Worm (Caenorhabditis elegans) whole organism, midembryonic: ENCODE results near the gene Y60A3A.25.

Source experiments
- T22C8.4 ChIP-seq: fragments of 200-800 bp; sonication (Bioruptor generic); IDR thresholded peaks from 2 replicates; pipeline ENCODE4 v1.3.6; 2022; ENCODE audit warnings: missing genetic modification characterization, missing compliant biosample characterization
- cog-1 ChIP-seq: sonication (generic microtip); optimal IDR thresholded peaks from 2 replicates; lab custom pipeline; 2016; ENCODE audit warnings: missing genetic modification characterization, missing compliant biosample characterization
- klf-2 ChIP-seq: fragments of 200-800 bp; sonication (Bioruptor generic); conservative IDR thresholded peaks from 2 replicates; pipeline ENCODE4 v1.3.6; 2022; ENCODE audit warnings: missing genetic modification reagents, missing genetic modification characterization, missing compliant biosample characterization
- ref-1 ChIP-seq: fragments of 200-800 bp; sonication (Bioruptor generic); conservative IDR thresholded peaks from 2 replicates; pipeline ENCODE4 v1.3.6; 2022; ENCODE audit warnings: missing genetic modification reagents, missing genetic modification characterization, missing compliant biosample characterization
- ztf-29 ChIP-seq: fragments of 200-800 bp; sonication (Bioruptor generic); IDR thresholded peaks from 2 replicates; pipeline ENCODE4 v1.3.6; 2022; ENCODE audit warnings: missing genetic modification reagents, missing genetic modification characterization, missing compliant biosample characterization

ce11 chrV:19997481-19997880 lies 3.5 kb upstream of the Y60A3A.25 start:
- TF ChIP-seq ztf-29 (no peak), klf-2 (GFP tag; lab: Robert Waterston, UW) (no peak), T22C8.4 (GFP tag; lab: Robert Waterston, UW) (no peak), ref-1 (GFP tag; lab: Robert Waterston, UW) (no peak), cog-1 (tag; lab: Kevin White, UChicago) (no peak)
